Worm (Caenorhabditis elegans) whole organism, L2 larva: ENCODE data around the gene Y38F2AR.12.
A peak's percentile ranks its signal among the peaks of the same experiment; 100 is the strongest.

Experiments
- C34F6.9 ChIP-seq: fragments of 150-350 bp; optimal IDR thresholded peaks from 2 replicates; lab custom pipeline; 2014; ENCODE audit warnings: missing biosample characterization, missing genetic modification characterization
- F13H6.1 ChIP-seq: sonication (generic microtip); optimal IDR thresholded peaks from 2 replicates; lab custom pipeline; 2016; ENCODE audit warnings: missing genetic modification characterization, missing compliant biosample characterization
- R02D3.7 ChIP-seq: fragments of 150-350 bp; optimal IDR thresholded peaks from 2 replicates; lab custom pipeline; 2014; ENCODE audit warnings: missing biosample characterization, missing genetic modification characterization
- ZK546.5 ChIP-seq: sonication (generic microtip); optimal IDR thresholded peaks from 2 replicates; lab custom pipeline; 2017; ENCODE audit warnings: missing biosample characterization, missing genetic modification characterization
- aly-2 ChIP-seq: fragments of 150-350 bp; optimal IDR thresholded peaks from 2 replicates; lab custom pipeline; 2014; ENCODE audit warnings: missing biosample characterization, missing genetic modification characterization
- blmp-1 ChIP-seq: sonication (generic microtip); optimal IDR thresholded peaks from 2 replicates; lab custom pipeline; 2017; ENCODE audit warnings: missing genetic modification characterization, mild to moderate bottlenecking, missing compliant biosample characterization, antibody characterized with exemption, moderate library complexity; ENCODE audit not compliant: insufficient read depth
- ceh-82 ChIP-seq: fragments of 150-350 bp; optimal IDR thresholded peaks from 2 replicates; lab custom pipeline; 2014; ENCODE audit warnings: missing biosample characterization, missing genetic modification characterization
- egl-27 ChIP-seq: sonication (generic microtip); optimal IDR thresholded peaks from 3 replicates; lab custom pipeline; 2017; ENCODE audit warnings: missing biosample characterization, missing genetic modification reagents, missing genetic modification characterization
- elt-1 ChIP-seq: fragments of 150-350 bp; optimal IDR thresholded peaks from 2 replicates; lab custom pipeline; 2014; ENCODE audit warnings: missing biosample characterization, missing genetic modification characterization
- fos-1 ChIP-seq: fragments of 150-350 bp; optimal IDR thresholded peaks from 2 replicates; lab custom pipeline; 2014; ENCODE audit warnings: missing biosample characterization, missing genetic modification characterization
- gmeb-1 ChIP-seq: fragments of 150-350 bp; optimal IDR thresholded peaks from 2 replicates; lab custom pipeline; 2014; ENCODE audit warnings: missing biosample characterization, missing genetic modification characterization
- lin-11 ChIP-seq: fragments of 150-350 bp; sonication (generic microtip); optimal IDR thresholded peaks from 2 replicates; lab custom pipeline; 2014; ENCODE audit warnings: missing biosample characterization, missing genetic modification characterization, inconsistent platforms, mixed read lengths
- lin-39 ChIP-seq: fragments of 150-350 bp; optimal IDR thresholded peaks from 2 replicates; lab custom pipeline; 2014; ENCODE audit warnings: missing biosample characterization, missing genetic modification reagents, missing genetic modification characterization
- lsy-2 ChIP-seq, 2 experiments: fragments of 150-350 bp in 1 of 2; sonication (generic microtip) in 1 of 2; optimal IDR thresholded peaks; 2 replicates each; lab custom pipeline; 2014 to 2017; ENCODE audit warnings: missing biosample characterization in 2 of 2, missing genetic modification characterization in 2 of 2
- mab-5 ChIP-seq: fragments of 150-350 bp; optimal IDR thresholded peaks from 2 replicates; lab custom pipeline; 2014; ENCODE audit warnings: missing biosample characterization, missing genetic modification characterization
- mbf-1 ChIP-seq: sonication (generic microtip); optimal IDR thresholded peaks from 2 replicates; lab custom pipeline; 2017; ENCODE audit warnings: missing biosample characterization, missing genetic modification characterization
- nhr-10 ChIP-seq: sonication (generic microtip); optimal IDR thresholded peaks from 2 replicates; lab custom pipeline; 2017; ENCODE audit warnings: missing biosample characterization, missing genetic modification characterization
- nhr-11 ChIP-seq: fragments of 150-350 bp; optimal IDR thresholded peaks from 2 replicates; lab custom pipeline; 2014; ENCODE audit warnings: missing biosample characterization, missing genetic modification characterization
- nhr-12 ChIP-seq: fragments of 150-350 bp; optimal IDR thresholded peaks from 2 replicates; lab custom pipeline; 2014; ENCODE audit warnings: missing biosample characterization, missing genetic modification characterization
- nhr-129 ChIP-seq: fragments of 150-350 bp; optimal IDR thresholded peaks from 2 replicates; lab custom pipeline; 2014; ENCODE audit warnings: missing biosample characterization, missing genetic modification characterization
- nhr-21 ChIP-seq: fragments of 150-350 bp; optimal IDR thresholded peaks from 2 replicates; lab custom pipeline; 2014; ENCODE audit warnings: missing biosample characterization, missing genetic modification characterization
- nhr-23 ChIP-seq: fragments of 150-350 bp; optimal IDR thresholded peaks from 2 replicates; lab custom pipeline; 2014; ENCODE audit warnings: missing biosample characterization, missing genetic modification reagents, missing genetic modification characterization
- nhr-6 ChIP-seq: fragments of 150-350 bp; optimal IDR thresholded peaks from 2 replicates; lab custom pipeline; 2014; ENCODE audit warnings: missing biosample characterization, missing genetic modification characterization
- nhr-77 ChIP-seq: fragments of 150-350 bp; optimal IDR thresholded peaks from 2 replicates; lab custom pipeline; 2014; ENCODE audit warnings: missing biosample characterization, missing genetic modification characterization
- peb-1 ChIP-seq: fragments of 150-350 bp; optimal IDR thresholded peaks from 2 replicates; lab custom pipeline; 2014; ENCODE audit warnings: missing biosample characterization, missing genetic modification characterization
- sem-4 ChIP-seq: fragments of 150-350 bp; optimal IDR thresholded peaks from 2 replicates; lab custom pipeline; 2014; ENCODE audit warnings: missing biosample characterization, missing genetic modification reagents, missing genetic modification characterization
- skn-1 ChIP-seq: sonication (generic microtip); optimal IDR thresholded peaks from 2 replicates; lab custom pipeline; 2017; ENCODE audit warnings: missing biosample characterization, missing genetic modification characterization
- sma-9 ChIP-seq, 2 experiments: fragments of 150-350 bp in 1 of 2; sonication (generic microtip) in 1 of 2; optimal IDR thresholded peaks; 2 replicates each; lab custom pipeline; 2014 to 2016; ENCODE audit warnings: missing genetic modification characterization in 2 of 2, mild to moderate bottlenecking in 1 of 2, missing biosample characterization in 1 of 2, missing compliant biosample characterization in 1 of 2, missing genetic modification reagents in 1 of 2, moderate library complexity in 1 of 2
- snpc-4 ChIP-seq: fragments of 150-350 bp; optimal IDR thresholded peaks from 2 replicates; lab custom pipeline; 2014; ENCODE audit warnings: missing biosample characterization, missing genetic modification characterization
- unc-39 ChIP-seq: fragments of 150-350 bp; optimal IDR thresholded peaks from 2 replicates; lab custom pipeline; 2014; ENCODE audit warnings: missing biosample characterization, missing genetic modification characterization
- unc-55 ChIP-seq: fragments of 150-350 bp; sonication (generic microtip); optimal IDR thresholded peaks from 3 replicates; lab custom pipeline; 2014; ENCODE audit warnings: missing biosample characterization, missing genetic modification reagents, missing genetic modification characterization
- zag-1 ChIP-seq: fragments of 150-350 bp; optimal IDR thresholded peaks from 2 replicates; lab custom pipeline; 2014; ENCODE audit warnings: missing biosample characterization, missing genetic modification characterization

The Y38F2AR.12 gene

ce11 chrIV:2412370-2412962 is at the start of gene Y38F2AR.12:
Gene Y38F2AR.12 (minus strand): TSS chrIV:2412420.
- peak; percentile 84 for TF ChIP-seq skn-1 (tag; lab: Kevin White, UChicago)
- TF ChIP-seq nhr-129 (tag; lab: Kevin White, UChicago), result no peak
- peak; percentile 49 for TF ChIP-seq fos-1 (tag; lab: Kevin White, UChicago)

ce11 chrIV:2461396-2461795 is 49.2 kb upstream of the Y38F2AR.12 start:
- no peak for TF ChIP-seq mab-5 (tag; lab: Kevin White, UChicago)
- TF ChIP-seq gmeb-1 (tag; lab: Kevin White, UChicago), result no peak
- no peak for TF ChIP-seq nhr-23 (tag; lab: Kevin White, UChicago)
- no peak for TF ChIP-seq lin-39 (tag; lab: Kevin White, UChicago)
- no peak for TF ChIP-seq egl-27 (tag; lab: Kevin White, UChicago)
- no peak for TF ChIP-seq F13H6.1 (tag; lab: Kevin White, UChicago)
- no peak for TF ChIP-seq fos-1 (tag; lab: Kevin White, UChicago)
- TF ChIP-seq aly-2, result no peak
- no peak for TF ChIP-seq unc-55 (GFP tag; lab: Kevin White, UChicago)
- TF ChIP-seq lin-11 (tag; lab: Kevin White, UChicago), result no peak
- no peak for TF ChIP-seq lsy-2 (tag; optimal IDR thresholded peaks at IDR 0.05; lab: Kevin White, UChicago)
- TF ChIP-seq nhr-77 (tag; lab: Kevin White, UChicago), result no peak
- TF ChIP-seq nhr-11 (tag; lab: Kevin White, UChicago), result no peak
- no peak for TF ChIP-seq nhr-129 (tag; lab: Kevin White, UChicago)
- no peak for TF ChIP-seq ZK546.5 (tag; lab: Kevin White, UChicago)

ce11 chrIV:2455128-2455527 is 42.9 kb upstream of the Y38F2AR.12 start:
- no peak for TF ChIP-seq blmp-1 (tag; lab: Kevin White, UChicago)
- TF ChIP-seq nhr-6 (tag; lab: Kevin White, UChicago), result no peak
- TF ChIP-seq, all 48 proteins: peak for 0

DNA sequence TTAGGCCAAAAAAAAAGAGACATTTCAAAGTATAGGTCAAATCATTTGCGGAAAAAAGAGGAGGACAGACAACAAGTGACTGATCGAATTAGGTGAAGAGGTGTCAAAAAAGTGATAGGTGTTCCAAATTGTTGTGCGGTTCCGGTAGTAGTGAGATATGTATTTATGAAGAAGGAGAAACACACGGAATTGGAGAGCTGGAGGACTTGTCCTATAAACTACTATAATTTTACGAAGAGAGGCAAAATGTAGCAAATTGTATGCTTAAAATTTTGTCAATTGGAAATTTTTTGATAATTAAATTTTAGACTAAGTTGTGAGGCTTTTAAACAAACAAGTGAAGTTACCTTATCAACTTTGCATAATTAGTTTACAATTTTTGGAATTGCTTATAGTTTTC is 39.4 kb upstream of the Y38F2AR.12 start:
- no peak for TF ChIP-seq nhr-21 (tag; lab: Kevin White, UChicago)
- TF ChIP-seq lin-39 (tag; lab: Kevin White, UChicago), result no peak
- no peak for TF ChIP-seq nhr-10 (tag; lab: Kevin White, UChicago)
- TF ChIP-seq fos-1 (tag; lab: Kevin White, UChicago), result no peak
- TF ChIP-seq peb-1, result no peak
- TF ChIP-seq R02D3.7, result no peak
- no peak for TF ChIP-seq C34F6.9 (tag; lab: Kevin White, UChicago)
- no peak for TF ChIP-seq mab-5 (tag; lab: Kevin White, UChicago)
- TF ChIP-seq nhr-12, result no peak
- TF ChIP-seq sem-4 (tag; lab: Kevin White, UChicago), result no peak
- TF ChIP-seq unc-39 (tag; lab: Kevin White, UChicago), result no peak
- no peak for TF ChIP-seq zag-1 (tag; lab: Kevin White, UChicago)
- TF ChIP-seq snpc-4 (tag; lab: Kevin White, UChicago), result no peak
- no peak for TF ChIP-seq unc-55 (GFP tag; lab: Kevin White, UChicago)
- TF ChIP-seq sma-9 (GFP tag; optimal IDR thresholded peaks at IDR 0.05; lab: Kevin White, UChicago), result no peak
- TF ChIP-seq sma-9 (tag; optimal IDR thresholded peaks at IDR 0.05; lab: Kevin White, UChicago), result no peak
- TF ChIP-seq elt-1 (tag; lab: Kevin White, UChicago), result no peak

DNA sequence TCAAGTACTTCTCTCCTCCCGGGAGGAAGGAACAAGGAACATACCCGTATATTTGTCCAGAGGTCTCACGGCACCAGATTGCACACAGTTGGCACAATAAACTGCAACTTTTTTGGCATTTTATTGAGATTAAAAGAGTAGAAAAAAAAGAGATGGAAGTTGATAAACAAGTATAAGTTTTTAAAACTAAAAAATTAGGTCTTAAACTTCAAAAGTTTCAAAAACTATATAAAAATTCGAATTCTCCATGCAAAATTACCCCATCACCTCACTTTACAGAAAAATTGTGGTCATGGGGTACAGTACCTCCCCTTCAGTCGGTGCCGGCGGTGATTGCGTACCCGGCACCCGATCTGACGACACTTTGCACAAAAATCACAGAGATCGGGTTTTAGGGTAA is 39.0 kb upstream of the Y38F2AR.12 start, which contains the start of gene C45G7.13:
Gene C45G7.13, minus strand, starts transcription at position 101 of the 400 bp plus-strand sequence.
- TF ChIP-seq F13H6.1 (tag; lab: Kevin White, UChicago) (no peak), ceh-82 (tag; lab: Kevin White, UChicago) (no peak), mbf-1 (tag; lab: Kevin White, UChicago) (no peak), snpc-4 (tag; lab: Kevin White, UChicago) (no peak), egl-27 (tag; lab: Kevin White, UChicago) (no peak)
- TF ChIP-seq, all 48 proteins: peak for 0
